Worm (Caenorhabditis elegans): ENCODE data around the gene Y57G11C.36.

DNA sequence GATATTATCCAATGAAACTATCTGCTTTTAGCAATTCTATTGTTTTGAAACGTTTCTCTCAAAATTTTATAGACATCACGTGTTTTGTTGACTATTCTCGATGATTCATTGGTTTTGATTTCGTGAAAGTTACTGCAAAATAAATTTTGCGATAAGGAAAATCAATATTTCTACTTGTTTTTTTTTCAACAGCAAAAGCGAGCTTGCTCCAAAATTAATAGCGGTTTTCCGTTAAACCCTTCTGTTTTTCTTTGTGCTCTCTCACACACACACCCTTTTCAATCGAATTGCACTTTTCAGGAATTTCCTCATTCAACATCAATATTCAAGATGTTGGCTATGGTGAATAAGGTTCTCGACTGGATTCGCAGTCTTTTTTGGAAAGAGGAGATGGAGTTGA lies 24.3 kb upstream of the Y57G11C.36 start, which contains the start of gene arl-8:
- TF ChIP-seq lir-3 (tag; optimal IDR thresholded peaks at IDR 0.05) = no peak
- TF ChIP-seq arid-1 (GFP tag; conservative IDR thresholded peaks at IDR 0.05) = no peak
- TF ChIP-seq ztf-11 (tag; optimal IDR thresholded peaks at IDR 0.05) = no peak
- TF ChIP-seq unc-62 (GFP tag; optimal IDR thresholded peaks at IDR 0.05 in 1 of 2) = no peak
- no peak for TF ChIP-seq unc-62 (tag; optimal IDR thresholded peaks at IDR 0.05)
- no peak for TF ChIP-seq snpc-4 (tag; optimal IDR thresholded peaks at IDR 0.05)
